Fruit fly (Drosophila melanogaster) whole organism, embryonic: Measurements from ENCODE around the gene Chchd2.

Experiments
- Antp ChIP-seq: fragments of 200-800 bp; sonication (Bioruptor generic); optimal IDR thresholded peaks from 3 replicates; lab custom pipeline; 2016; ENCODE audit warnings: missing biosample characterization, missing genetic modification characterization
- Atf6 ChIP-seq: fragments of 200-800 bp; sonication (Bioruptor generic); IDR thresholded peaks from 2 replicates; pipeline ENCODE4 v1.3.6; 2022; ENCODE audit warnings: missing biosample characterization, missing genetic modification characterization
- Bdp1 ChIP-seq: fragments of 200-800 bp; sonication (Bioruptor generic); optimal IDR thresholded peaks from 3 replicates; lab custom pipeline; 2016; ENCODE audit warnings: missing biosample characterization, missing genetic modification characterization
- CG10274 ChIP-seq: fragments of 200-800 bp; sonication (Bioruptor generic); optimal IDR thresholded peaks from 3 replicates; lab custom pipeline; 2017; ENCODE audit warnings: missing biosample characterization, mild to moderate bottlenecking, missing genetic modification characterization
- CG10654 ChIP-seq: fragments of 200-800 bp; sonication (Bioruptor generic); optimal IDR thresholded peaks from 2 replicates; lab custom pipeline; 2016; ENCODE audit warnings: missing biosample characterization, missing genetic modification characterization
- CG11398 ChIP-seq: fragments of 200-800 bp; sonication (Bioruptor generic); optimal IDR thresholded peaks from 2 replicates; lab custom pipeline; 2016; ENCODE audit warnings: missing biosample characterization, missing genetic modification characterization
- CG1233 ChIP-seq: fragments of 200-800 bp; sonication (Bioruptor generic); optimal IDR thresholded peaks from 4 replicates; lab custom pipeline; 2018; ENCODE audit warnings: missing biosample characterization, mild to moderate bottlenecking, missing genetic modification characterization
- CG12942 ChIP-seq: fragments of 200-800 bp; sonication (Bioruptor generic); optimal IDR thresholded peaks from 3 replicates; lab custom pipeline; 2016; ENCODE audit warnings: missing biosample characterization, missing genetic modification characterization
- CG13775 ChIP-seq: fragments of 200-800 bp; sonication (Bioruptor generic); optimal IDR thresholded peaks from 3 replicates; lab custom pipeline; 2017; ENCODE audit warnings: missing biosample characterization, mild to moderate bottlenecking, missing genetic modification characterization
- CG14014 ChIP-seq: fragments of 200-800 bp; sonication (Bioruptor generic); IDR thresholded peaks from 2 replicates; pipeline ENCODE4 v1.3.6; 2022; ENCODE audit warnings: missing biosample characterization, missing genetic modification characterization
- CG15269 ChIP-seq: fragments of 200-800 bp; sonication (Bioruptor generic); optimal IDR thresholded peaks from 2 replicates; lab custom pipeline; 2018; ENCODE audit warnings: missing biosample characterization, mild to moderate bottlenecking, missing genetic modification characterization, moderate library complexity
- CG18476 ChIP-seq: fragments of 200-800 bp; sonication (Bioruptor generic); optimal IDR thresholded peaks from 2 replicates; lab custom pipeline; 2016; ENCODE audit warnings: missing biosample characterization, mild to moderate bottlenecking, missing genetic modification characterization
- CG18619 ChIP-seq: fragments of 200-800 bp; sonication (Bioruptor generic); optimal IDR thresholded peaks from 3 replicates; lab custom pipeline; 2017; ENCODE audit warnings: missing biosample characterization, mild to moderate bottlenecking, missing genetic modification characterization
- CG30403 ChIP-seq: fragments of 200-800 bp; sonication (Bioruptor generic); optimal IDR thresholded peaks from 3 replicates; lab custom pipeline; 2016; ENCODE audit warnings: missing biosample characterization, missing genetic modification characterization
- CG32532 ChIP-seq: fragments of 200-800 bp; sonication (Bioruptor generic); IDR thresholded peaks from 2 replicates; pipeline ENCODE4 v1.3.6; 2022; ENCODE audit warnings: missing biosample characterization, missing genetic modification characterization
- CG4404 ChIP-seq: fragments of 200-800 bp; sonication (Bioruptor generic); IDR thresholded peaks from 2 replicates; pipeline ENCODE4 v1.3.6; 2022; ENCODE audit warnings: missing biosample characterization, missing genetic modification characterization
- CG4820 ChIP-seq: fragments of 200-800 bp; sonication (Bioruptor generic); optimal IDR thresholded peaks from 3 replicates; lab custom pipeline; 2016; ENCODE audit warnings: missing biosample characterization, missing genetic modification characterization
- D19B ChIP-seq: fragments of 200-800 bp; sonication (Bioruptor generic); optimal IDR thresholded peaks from 2 replicates; lab custom pipeline; 2017; ENCODE audit warnings: missing biosample characterization, mild to moderate bottlenecking, missing genetic modification characterization
- Drgx ChIP-seq: fragments of 200-800 bp; sonication (Bioruptor generic); IDR thresholded peaks from 2 replicates; pipeline ENCODE4 v1.3.6; 2022; ENCODE audit warnings: missing biosample characterization, missing genetic modification characterization
- Fer1 ChIP-seq: fragments of 200-800 bp; sonication (Bioruptor generic); optimal IDR thresholded peaks from 2 replicates; lab custom pipeline; 2017; ENCODE audit warnings: missing biosample characterization, mild to moderate bottlenecking, missing genetic modification characterization
- Hmx ChIP-seq: fragments of 200-800 bp; sonication (Bioruptor generic); optimal IDR thresholded peaks from 2 replicates; lab custom pipeline; 2016; ENCODE audit warnings: missing biosample characterization, missing genetic modification characterization
- Hr3 ChIP-seq: fragments of 200-800 bp; sonication (Bioruptor generic); optimal IDR thresholded peaks from 3 replicates; lab custom pipeline; 2016; ENCODE audit warnings: missing biosample characterization, missing genetic modification characterization
- Lpt ChIP-seq: fragments of >200 bp; optimal IDR thresholded peaks from 2 replicates; lab custom pipeline; 2018; ENCODE audit warnings: missing biosample characterization, missing genetic modification characterization
- Med ChIP-seq: fragments of 200-800 bp; sonication (Bioruptor generic); peaks from one replicate; lab custom pipeline; 2016; ENCODE audit warnings: missing biosample characterization, missing genetic modification characterization, mild to moderate bottlenecking, inconsistent platforms, moderate library complexity
- Mrtf ChIP-seq: fragments of 200-800 bp; sonication (Bioruptor generic); IDR thresholded peaks from 3 replicates; pipeline ENCODE4 v1.3.6; 2022; ENCODE audit warnings: missing biosample characterization, missing genetic modification characterization
- NFAT ChIP-seq: fragments of 200-800 bp; sonication (Bioruptor generic); IDR thresholded peaks from 2 replicates; pipeline ENCODE4 v1.3.6; 2022; ENCODE audit warnings: missing biosample characterization, missing genetic modification characterization
- Optix ChIP-seq: fragments of 200-800 bp; sonication (Bioruptor generic); IDR thresholded peaks from 3 replicates; pipeline ENCODE4 v1.3.6; 2022; ENCODE audit warnings: missing biosample characterization, missing genetic modification characterization
- Pdp1 ChIP-seq, 2 experiments: fragments of 200-800 bp; sonication (Bioruptor generic); optimal IDR thresholded peaks; 3 replicates each; lab custom pipeline; 2016; ENCODE audit warnings: missing biosample characterization in 2 of 2, missing genetic modification characterization in 2 of 2, mild to moderate bottlenecking in 1 of 2, moderate library complexity in 1 of 2
- Poxn ChIP-seq: fragments of 200-800 bp; sonication (Bioruptor generic); IDR thresholded peaks from 2 replicates; pipeline ENCODE4 v1.3.6; 2022; ENCODE audit warnings: missing biosample characterization, missing genetic modification characterization
- Side ChIP-seq: fragments of 200-800 bp; sonication (Bioruptor generic); optimal IDR thresholded peaks from 2 replicates; lab custom pipeline; 2016; ENCODE audit warnings: missing biosample characterization, missing genetic modification characterization
- Sox102F ChIP-seq: fragments of 200-800 bp; sonication (Bioruptor generic); optimal IDR thresholded peaks from 2 replicates; lab custom pipeline; 2018; ENCODE audit warnings: missing biosample characterization, mild to moderate bottlenecking, missing genetic modification characterization, moderate library complexity
- Sry-β ChIP-seq: fragments of 200-800 bp; sonication (Bioruptor generic); optimal IDR thresholded peaks from 2 replicates; lab custom pipeline; 2018; ENCODE audit warnings: missing biosample characterization, mild to moderate bottlenecking, missing genetic modification characterization, moderate library complexity
- bab2 ChIP-seq: fragments of 200-800 bp; sonication (Bioruptor generic); optimal IDR thresholded peaks from 2 replicates; lab custom pipeline; 2016; ENCODE audit warnings: missing biosample characterization, missing genetic modification characterization
- bsh ChIP-seq, 2 experiments: fragments of 200-800 bp; sonication (Bioruptor generic); optimal IDR thresholded peaks; 2 replicates each; lab custom pipeline; 2017 to 2018; ENCODE audit warnings: mild to moderate bottlenecking in 2 of 2, missing biosample characterization in 2 of 2, missing genetic modification characterization in 2 of 2, moderate library complexity in 1 of 2
- corto ChIP-seq: fragments of 200-800 bp; sonication (Bioruptor generic); optimal IDR thresholded peaks from 2 replicates; lab custom pipeline; 2016; ENCODE audit warnings: missing biosample characterization, mild to moderate bottlenecking, missing genetic modification characterization, moderate library complexity
- ftz-f1 ChIP-seq: fragments of 200-800 bp; sonication (Bioruptor generic); optimal IDR thresholded peaks from 2 replicates; lab custom pipeline; 2016; ENCODE audit warnings: missing biosample characterization, missing genetic modification characterization
- insv ChIP-seq, 2 experiments: fragments of 200-800 bp; sonication (Bioruptor generic); optimal IDR thresholded peaks; 3 replicates each; lab custom pipeline; 2016 to 2018; ENCODE audit warnings: missing biosample characterization in 2 of 2, missing genetic modification characterization in 2 of 2
- lmd ChIP-seq: fragments of 200-800 bp; sonication (Bioruptor generic); IDR thresholded peaks from 2 replicates; pipeline ENCODE4 v1.3.6; 2022; ENCODE audit warnings: missing biosample characterization, missing genetic modification characterization
- lola ChIP-seq, 3 experiments: fragments of >200 bp in 2 of 3; fragments of 200-800 bp in 1 of 3; sonication (Bioruptor generic) in 1 of 3; optimal IDR thresholded peaks; 2 replicates each; lab custom pipeline; 2017 to 2019; ENCODE audit warnings: missing biosample characterization in 3 of 3, missing genetic modification characterization in 3 of 3, mild to moderate bottlenecking in 1 of 3, moderate library complexity in 1 of 3
- mld ChIP-seq: fragments of 200-800 bp; sonication (Bioruptor generic); IDR thresholded peaks from 3 replicates; pipeline ENCODE4 v1.3.6; 2022; ENCODE audit warnings: missing biosample characterization, missing genetic modification characterization; ENCODE audit not compliant: partially characterized antibody
- peb ChIP-seq: fragments of 200-800 bp; sonication (Bioruptor generic); IDR thresholded peaks from 2 replicates; pipeline ENCODE4 v1.3.6; 2022; ENCODE audit warnings: missing biosample characterization, missing genetic modification characterization
- phol ChIP-seq: fragments of 200-800 bp; sonication (Bioruptor generic); optimal IDR thresholded peaks from 3 replicates; lab custom pipeline; 2018; ENCODE audit warnings: missing biosample characterization, mild to moderate bottlenecking, missing genetic modification characterization, moderate library complexity
- repo ChIP-seq: fragments of 200-800 bp; sonication (Bioruptor generic); optimal IDR thresholded peaks from 2 replicates; lab custom pipeline; 2016; ENCODE audit warnings: missing biosample characterization, missing genetic modification characterization
- schlank ChIP-seq: fragments of 200-800 bp; sonication (Bioruptor generic); optimal IDR thresholded peaks from 2 replicates; lab custom pipeline; 2018; ENCODE audit warnings: missing biosample characterization, mild to moderate bottlenecking, missing genetic modification characterization
- sens ChIP-seq: fragments of 200-800 bp; sonication (Bioruptor generic); peaks from one replicate; lab custom pipeline; 2016; ENCODE audit warnings: missing biosample characterization, missing genetic modification characterization
- sr ChIP-seq: fragments of 200-800 bp; sonication (Bioruptor generic); IDR thresholded peaks from 3 replicates; pipeline ENCODE4 v1.3.6; 2022; ENCODE audit warnings: missing biosample characterization, missing genetic modification characterization
- trem ChIP-seq: fragments of 200-800 bp; optimal IDR thresholded peaks from 3 replicates; lab custom pipeline; 2019; ENCODE audit warnings: missing biosample characterization, mild to moderate bottlenecking, missing genetic modification characterization, moderate library complexity
- trh ChIP-seq: fragments of 200-800 bp; sonication (Bioruptor generic); optimal IDR thresholded peaks from 2 replicates; lab custom pipeline; 2016; ENCODE audit warnings: missing biosample characterization, missing genetic modification characterization
- ttk ChIP-seq: fragments of 200-800 bp; sonication (Bioruptor generic); IDR thresholded peaks from 2 replicates; pipeline ENCODE4 v2.1.2; 2022; ENCODE audit warnings: missing biosample characterization, missing genetic modification characterization
- vfl ChIP-seq: fragments of 200-800 bp; sonication (Bioruptor generic); optimal IDR thresholded peaks from 2 replicates; lab custom pipeline; 2016; ENCODE audit warnings: missing biosample characterization, missing genetic modification characterization

Gene Chchd2

DNA sequence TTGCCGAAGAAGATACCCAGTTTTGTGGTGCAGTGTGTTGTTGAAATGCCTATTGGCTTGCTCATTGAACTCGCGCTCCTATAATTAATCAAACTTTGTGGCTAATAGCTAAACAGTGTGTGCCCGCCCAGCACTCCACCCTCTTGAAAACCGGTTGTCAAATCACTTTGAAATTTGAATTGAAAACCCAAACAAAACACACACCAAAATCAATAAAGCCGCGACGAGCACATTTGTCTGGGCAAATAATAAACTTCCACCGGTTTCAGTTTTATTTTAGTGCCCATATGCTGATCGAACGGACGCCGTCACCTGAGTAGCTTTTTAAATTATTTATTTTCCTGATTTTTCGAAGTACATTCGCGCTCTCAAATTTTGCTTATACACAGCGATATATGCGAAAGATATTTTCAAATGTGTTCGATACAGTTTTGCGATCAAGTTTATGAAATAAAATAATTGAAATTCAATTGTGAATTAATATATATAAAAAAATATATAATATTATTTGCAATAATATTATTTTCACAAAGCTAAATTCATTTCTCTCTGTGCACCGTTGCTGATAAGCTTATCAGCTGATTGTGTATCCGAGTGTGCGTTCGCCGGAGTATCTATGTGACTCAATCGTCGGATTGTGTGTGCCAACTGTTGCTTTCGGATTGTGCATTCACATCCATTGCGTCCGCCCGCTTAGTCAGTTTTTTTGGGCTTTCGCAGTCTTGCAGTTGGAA is 18.9 kb upstream of the Chchd2 start (continued):
- TF ChIP-seq CG10654 = peak; percentile 66
- peak; percentile 73 for TF ChIP-seq sens (GFP tag; lab: Kevin White, UChicago)
- peak; percentile 56 for TF ChIP-seq CG13775 (GFP tag; lab: Kevin White, UChicago)
- TF ChIP-seq trh (GFP tag; lab: Kevin White, UChicago) = peak; percentile 51
- TF ChIP-seq ftz-f1 (GFP tag; lab: Kevin White, UChicago) = no peak
- TF ChIP-seq CG15269 (tag; lab: Kevin White, UChicago) = peak; percentile 90
- TF ChIP-seq CG4820 (GFP tag; lab: Kevin White, UChicago) = peak; percentile 50
- TF ChIP-seq sr (GFP tag; lab: Robert Waterston, UW) = no peak
- TF ChIP-seq trem (tag; lab: Kevin White, UChicago) = peak; percentile 65
- peak; percentile 74 for TF ChIP-seq lmd (GFP tag; lab: Robert Waterston, UW)
- peak; percentile 81 for TF ChIP-seq CG14014
- peak; percentile 76 for TF ChIP-seq Hr3
- peak; percentile 93 for TF ChIP-seq Sox102F (GFP tag; lab: Kevin White, UChicago)
- TF ChIP-seq Side (GFP tag; lab: Kevin White, UChicago) = no peak
- peak; percentile 53 for TF ChIP-seq CG12942
- peak; percentile 58 for TF ChIP-seq vfl (GFP tag; lab: Kevin White, UChicago)
- TF ChIP-seq CG11398 (GFP tag; lab: Kevin White, UChicago) = no peak
- peak; percentile 31 for TF ChIP-seq CG10274 (GFP tag; lab: Kevin White, UChicago)
- peak; percentile 89 for TF ChIP-seq Fer1 (GFP tag; lab: Kevin White, UChicago)
- TF ChIP-seq corto (GFP tag; lab: Kevin White, UChicago) = no peak
- TF ChIP-seq Poxn (GFP tag; lab: Robert Waterston, UW) = no peak
- TF ChIP-seq repo (GFP tag; lab: Kevin White, UChicago) = no peak
- TF ChIP-seq peb = peak; percentile 22; the same call in 1 of the 2 replicates
- TF ChIP-seq Lpt (GFP tag; lab: Kevin White, UChicago) = no peak
- TF ChIP-seq Bdp1 (GFP tag; lab: Kevin White, UChicago) = no peak
- TF ChIP-seq D19B (GFP tag; lab: Kevin White, UChicago) = peak; percentile 68
- peak; percentile 82 for TF ChIP-seq phol (tag; lab: Kevin White, UChicago)
- peak; percentile 48; the same call in 1 of the 2 replicates for TF ChIP-seq CG4404 (GFP tag; lab: Robert Waterston, UW)
- TF ChIP-seq CG1233 (GFP tag; lab: Kevin White, UChicago) = peak; percentile 76
- no peak; the same call in 2 of the 3 replicates for TF ChIP-seq Optix (GFP tag; lab: Robert Waterston, UW)
- peak; percentile 17 for TF ChIP-seq bab2 (GFP tag; lab: Kevin White, UChicago)
- no peak for TF ChIP-seq Hmx
- TF ChIP-seq bsh (GFP tag; optimal IDR thresholded peaks at IDR 0.05; lab: Kevin White, UChicago) = peak in 1 of 2 experiments; percentile 86
- TF ChIP-seq mld = no peak
- no peak for TF ChIP-seq Antp (GFP tag; lab: Kevin White, UChicago)
- TF ChIP-seq insv (GFP tag; optimal IDR thresholded peaks at IDR 0.05; lab: Kevin White, UChicago) = peak in 1 of 2 experiments; percentile 47
- peak; percentile 58 for TF ChIP-seq CG18476 (GFP tag; lab: Kevin White, UChicago)
- TF ChIP-seq Atf6 (GFP tag; lab: Robert Waterston, UW) = peak; percentile 70; the same call in 1 of the 2 replicates
- TF ChIP-seq CG18619 (GFP tag; lab: Kevin White, UChicago) = peak; percentile 82
- TF ChIP-seq Pdp1 (GFP tag; optimal IDR thresholded peaks at IDR 0.05; lab: Kevin White, UChicago) = peak in 1 of 2 experiments; percentile 45
- TF ChIP-seq Med = peak; percentile 90
- TF ChIP-seq Drgx (GFP tag; lab: Robert Waterston, UW) = peak; percentile 57; the same call in 1 of the 2 replicates
- TF ChIP-seq Mrtf (GFP tag; lab: Robert Waterston, UW) = peak; percentile 53; the same call in 1 of the 3 replicates
- TF ChIP-seq NFAT (GFP tag; lab: Robert Waterston, UW) = peak; percentile 53; the same call in 1 of the 2 replicates
- peak; percentile 76 for TF ChIP-seq ttk (GFP tag; lab: Robert Waterston, UW)
- no peak for TF ChIP-seq Sry-β
- TF ChIP-seq lola (GFP tag; optimal IDR thresholded peaks at IDR 0.05; lab: Kevin White, UChicago) = peak in 1 of 3 experiments; percentile 69
- TF ChIP-seq CG32532 (GFP tag; lab: Robert Waterston, UW) = peak; percentile 75
- no peak for TF ChIP-seq schlank
- peak; percentile 60 for TF ChIP-seq CG30403 (GFP tag; lab: Kevin White, UChicago)
